Fruit fly (Drosophila melanogaster) whole organism, pupa: ENCODE measurements around the gene Med.

Experiments
- CG13204 ChIP-seq: fragments of 200-800 bp; sonication (Bioruptor generic); optimal IDR thresholded peaks from 2 replicates; lab custom pipeline; 2018; ENCODE audit warnings: missing biosample characterization, mild to moderate bottlenecking, missing genetic modification characterization, moderate library complexity
- CG14655 ChIP-seq: fragments of 200-800 bp; sonication (Bioruptor generic); optimal IDR thresholded peaks from 3 replicates; lab custom pipeline; 2017; ENCODE audit warnings: mild to moderate bottlenecking, missing biosample characterization, missing genetic modification reagents, missing genetic modification characterization
- CG15710 ChIP-seq: fragments of 200-800 bp; sonication (Bioruptor generic); optimal IDR thresholded peaks from 2 replicates; lab custom pipeline; 2018; ENCODE audit warnings: missing biosample characterization, mild to moderate bottlenecking, missing genetic modification characterization, moderate library complexity
- CG17806 ChIP-seq: fragments of 200-800 bp; sonication (Bioruptor generic); optimal IDR thresholded peaks from 2 replicates; lab custom pipeline; 2018; ENCODE audit warnings: missing biosample characterization, mild to moderate bottlenecking, missing genetic modification characterization, moderate library complexity
- CG32121 ChIP-seq: fragments of 200-800 bp; sonication (Bioruptor generic); IDR thresholded peaks from 2 replicates; pipeline ENCODE4 v1.3.6; 2022; ENCODE audit warnings: missing biosample characterization, missing genetic modification characterization
- CG4496 ChIP-seq: fragments of 200-800 bp; sonication (Bioruptor generic); IDR thresholded peaks from 3 replicates; pipeline ENCODE4 v1.3.6; 2022; ENCODE audit warnings: missing biosample characterization, missing genetic modification characterization
- EcR ChIP-seq: fragments of 200-800 bp; sonication (Bioruptor generic); optimal IDR thresholded peaks from 3 replicates; lab custom pipeline; 2019; ENCODE audit warnings: missing biosample characterization, missing genetic modification characterization, mild to moderate bottlenecking, moderate library complexity, missing genetic modification reagents
- Pif1B ChIP-seq: fragments of 200-800 bp; sonication (Bioruptor generic); optimal IDR thresholded peaks from 3 replicates; lab custom pipeline; 2016; ENCODE audit warnings: missing biosample characterization, missing genetic modification characterization

dm6 chr3R:31592256-31592879 is 18.5 kb upstream of the Med start, which contains the start of gene CG1774:
- no peak for TF ChIP-seq CG13204 (GFP tag; lab: Kevin White, UChicago)
- no peak for TF ChIP-seq CG14655 (GFP tag; lab: Kevin White, UChicago)
- TF ChIP-seq CG15710 (tag; lab: Kevin White, UChicago), result peak; percentile 11
- TF ChIP-seq Pif1B (GFP tag; lab: Kevin White, UChicago), result no peak
- TF ChIP-seq CG32121 (GFP tag; lab: Robert Waterston, UW), result peak; percentile 61; the same call in 1 of the 2 replicates
- TF ChIP-seq CG17806 (tag; lab: Kevin White, UChicago), result peak; percentile 10
- TF ChIP-seq EcR (GFP tag; lab: Kevin White, UChicago), result no peak
- TF ChIP-seq CG4496 (GFP tag; lab: Robert Waterston, UW), result peak; percentile 82
